Worm (Caenorhabditis elegans): ENCODE data around the gene srz-1.

Gene srz-1

DNA sequence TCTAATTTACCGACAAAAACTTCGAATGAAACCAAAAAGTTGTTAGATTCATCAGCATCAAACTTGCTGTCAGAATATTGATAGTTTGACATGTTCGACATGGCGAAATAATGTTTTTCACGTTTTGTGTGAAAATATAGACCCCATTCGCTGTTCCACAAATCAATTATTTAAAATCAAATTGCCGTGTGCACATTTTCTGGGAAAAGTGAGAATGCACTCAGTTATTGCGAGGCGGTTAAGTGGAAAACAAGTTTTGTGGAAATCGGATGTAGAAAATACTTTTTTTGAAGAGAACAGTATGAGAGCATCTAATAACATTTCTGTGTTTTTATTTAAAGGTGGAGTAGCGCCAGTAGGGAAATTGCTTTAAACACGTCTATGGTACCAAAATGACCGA lies 18.1 kb downstream of the srz-1 start, which contains the start of gene srw-42:
srw-42 (minus strand) TSS at position 101 of the 400 bp plus-strand sequence.
- TF ChIP-seq nhr-2 (tag; optimal IDR thresholded peaks at IDR 0.05) (no peak), flh-1 (GFP tag; optimal IDR thresholded peaks at IDR 0.05) (no peak), unc-120 (tag; optimal IDR thresholded peaks at IDR 0.05; ENCODE audit: poor library complexity, severe bottlenecking) (no peak), cnd-1 (tag; optimal IDR thresholded peaks at IDR 0.05) (no peak), mls-2 (tag; optimal IDR thresholded peaks at IDR 0.05) (no peak), lsy-2 (tag; optimal IDR thresholded peaks at IDR 0.05) (no peak), zip-8 (tag; optimal IDR thresholded peaks at IDR 0.05) (no peak), ceh-43 (GFP tag; optimal IDR thresholded peaks at IDR 0.05) (no peak), ceh-39 (tag; optimal IDR thresholded peaks at IDR 0.05) (no peak), ham-2 (GFP tag; optimal IDR thresholded peaks at IDR 0.05) (no peak), drap-1 (GFP tag; optimal IDR thresholded peaks at IDR 0.05) (no peak)

DNA sequence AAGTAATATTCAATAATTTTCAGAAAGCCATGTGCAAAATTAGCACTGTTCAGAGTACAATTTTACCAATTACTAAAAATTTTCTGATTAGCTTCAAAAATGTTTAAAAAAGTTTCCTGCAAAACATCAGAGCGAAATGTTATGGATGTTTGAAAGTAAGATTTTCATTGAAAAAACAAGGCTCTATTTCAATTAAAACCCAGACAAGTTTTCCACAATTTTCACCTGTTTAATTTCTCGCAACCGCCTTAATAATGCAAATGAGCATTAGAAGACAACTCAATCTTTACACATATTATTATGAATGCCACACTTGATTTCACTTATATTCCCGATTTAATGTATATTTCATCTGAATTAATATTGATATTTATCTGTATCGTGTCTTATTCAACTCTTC lies 18.9 kb downstream of the srz-1 start, which contains the start of gene srz-101:
srz-101 (plus strand) TSS at position 301 of the 400 bp plus-strand sequence.
- TF ChIP-seq ceh-83 (GFP tag; optimal IDR thresholded peaks at IDR 0.05) (no peak), elt-3 (tag; optimal IDR thresholded peaks at IDR 0.05) (no peak), sptf-1 (tag; optimal IDR thresholded peaks at IDR 0.05) (no peak), nhr-28 (tag; optimal IDR thresholded peaks at IDR 0.05) (no peak), nhr-237 (tag; optimal IDR thresholded peaks at IDR 0.05) (no peak), unc-120 (tag; optimal IDR thresholded peaks at IDR 0.05; ENCODE audit: poor library complexity, severe bottlenecking) (no peak), ceh-39 (tag; optimal IDR thresholded peaks at IDR 0.05) (no peak), nhr-12 (tag; optimal IDR thresholded peaks at IDR 0.05) (no peak)

DNA sequence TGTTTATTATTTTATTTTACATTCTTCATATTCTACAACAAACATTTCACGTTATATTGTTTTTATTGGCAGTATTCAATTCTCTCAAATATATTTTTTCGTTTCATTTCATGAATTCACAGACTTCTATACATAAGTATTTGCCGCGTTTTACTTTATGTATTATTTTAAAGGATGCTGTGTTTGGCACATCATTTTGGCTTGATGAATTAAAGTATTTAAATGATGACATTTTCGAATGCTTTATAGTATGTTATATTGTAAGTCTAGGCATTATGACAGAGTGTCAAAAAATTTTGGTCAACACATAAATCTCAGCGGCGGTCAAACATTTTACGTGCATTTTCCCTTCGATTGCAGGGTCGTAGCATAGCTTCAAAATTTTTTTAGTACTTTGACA lies 19.8 kb downstream of the srz-1 start:
- TF ChIP-seq sptf-1 (tag; optimal IDR thresholded peaks at IDR 0.05), result no peak
- TF ChIP-seq unc-120 (tag; optimal IDR thresholded peaks at IDR 0.05; ENCODE audit: poor library complexity, severe bottlenecking), result no peak
- no peak for TF ChIP-seq pha-4 (tag; optimal IDR thresholded peaks at IDR 0.05)
- no peak for TF ChIP-seq nhr-76 (tag; optimal IDR thresholded peaks at IDR 0.05)
- no peak for TF ChIP-seq blmp-1 (tag; optimal IDR thresholded peaks at IDR 0.05)
- no peak for TF ChIP-seq nhr-28 (tag; optimal IDR thresholded peaks at IDR 0.05)
- TF ChIP-seq unc-39 (tag; optimal IDR thresholded peaks at IDR 0.05), result no peak
- TF ChIP-seq drap-1 (GFP tag; optimal IDR thresholded peaks at IDR 0.05), result no peak
- TF ChIP-seq hlh-1 (tag; optimal IDR thresholded peaks at IDR 0.05), result no peak
- no peak for TF ChIP-seq elt-3 (tag; optimal IDR thresholded peaks at IDR 0.05)
- TF ChIP-seq cnd-1 (tag; optimal IDR thresholded peaks at IDR 0.05), result no peak
- no peak for TF ChIP-seq ztf-11 (tag; optimal IDR thresholded peaks at IDR 0.05)
- no peak for TF ChIP-seq lin-13 (tag; optimal IDR thresholded peaks at IDR 0.05)
- no peak for TF ChIP-seq ces-1 (GFP tag; optimal IDR thresholded peaks at IDR 0.05)
- TF ChIP-seq nhr-237 (tag; optimal IDR thresholded peaks at IDR 0.05), result no peak
- no peak for TF ChIP-seq unc-62 (GFP tag; optimal IDR thresholded peaks at IDR 0.05)
- no peak for TF ChIP-seq tbx-8 (GFP tag; optimal IDR thresholded peaks at IDR 0.05)
- no peak for TF ChIP-seq elt-1 (tag; optimal IDR thresholded peaks at IDR 0.05; ENCODE audit: borderline replicate concordance, insufficient read depth)
- no peak for TF ChIP-seq ceh-43 (GFP tag; optimal IDR thresholded peaks at IDR 0.05)

DNA sequence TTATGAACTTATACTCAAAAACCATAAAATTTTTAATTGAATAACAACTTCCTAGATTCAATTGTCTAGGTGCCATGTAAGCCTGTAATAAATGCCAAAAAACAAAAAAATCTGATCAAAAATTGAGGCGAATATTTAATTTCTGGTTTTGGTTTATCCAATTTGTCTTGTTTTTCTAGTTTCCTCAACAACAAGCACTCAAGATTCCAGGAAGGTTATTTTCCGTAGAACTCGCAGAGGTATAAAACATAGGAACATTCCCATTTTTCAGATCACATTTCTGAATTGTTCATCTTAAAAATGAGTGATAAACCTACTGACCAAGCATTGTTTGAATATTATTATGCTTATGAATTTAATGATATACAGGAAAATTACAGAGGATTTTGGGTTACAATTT lies 21.5 kb downstream of the srz-1 start, which contains the start of gene srw-41:
srw-41 (plus strand) TSS at position 301 of the 400 bp plus-strand sequence.
- TF ChIP-seq ceh-43 (GFP tag; optimal IDR thresholded peaks at IDR 0.05) (no peak), snpc-4 (tag; optimal IDR thresholded peaks at IDR 0.05) (no peak), bed-3 (GFP tag; optimal IDR thresholded peaks at IDR 0.05) (no peak), unc-62 (GFP tag; optimal IDR thresholded peaks at IDR 0.05) (no peak), tbx-8 (GFP tag; optimal IDR thresholded peaks at IDR 0.05) (no peak), mab-5 (tag; optimal IDR thresholded peaks at IDR 0.05) (no peak), nhr-237 (tag; optimal IDR thresholded peaks at IDR 0.05) (no peak), nhr-2 (tag; optimal IDR thresholded peaks at IDR 0.05) (no peak), unc-39 (tag; optimal IDR thresholded peaks at IDR 0.05) (no peak), lin-32 (GFP tag; optimal IDR thresholded peaks at IDR 0.05) (no peak), unc-120 (tag; optimal IDR thresholded peaks at IDR 0.05; ENCODE audit: poor library complexity, severe bottlenecking) (no peak), sptf-1 (tag; optimal IDR thresholded peaks at IDR 0.05) (no peak), zip-8 (tag; optimal IDR thresholded peaks at IDR 0.05) (no peak)

DNA sequence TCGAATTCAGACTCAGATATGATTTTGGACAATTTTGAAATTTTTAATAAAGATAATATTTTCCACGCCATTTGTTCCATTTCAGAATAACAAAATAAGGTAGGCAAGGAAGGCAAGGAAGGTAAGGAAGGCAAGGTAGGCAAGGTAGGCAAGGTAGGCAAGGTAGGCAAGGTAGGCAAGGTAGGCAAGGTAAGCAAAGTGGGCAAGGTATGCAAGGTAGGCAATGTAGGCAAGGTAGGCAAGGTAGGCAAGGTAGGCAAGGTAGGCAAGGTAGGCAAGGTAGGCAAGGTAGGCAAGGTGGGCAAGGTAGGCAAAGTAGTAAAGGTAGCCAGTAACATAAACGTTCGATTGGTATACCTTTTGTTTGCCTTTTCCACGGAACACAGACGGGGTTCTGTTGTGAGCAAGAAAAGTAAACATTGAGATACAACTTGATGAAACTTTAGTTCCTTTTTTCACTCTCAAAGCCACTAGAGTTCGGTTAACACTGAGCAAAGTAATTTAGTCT lies 24.2 kb downstream of the srz-1 start, which contains the start of gene Y70C5C.1:
Y70C5C.1 (plus strand) TSS at position 458 of the 508 bp plus-strand sequence.
- peak; percentile 80 for TF ChIP-seq mls-2 (tag; optimal IDR thresholded peaks at IDR 0.05)
- peak; percentile 79 for TF ChIP-seq sptf-1 (tag; optimal IDR thresholded peaks at IDR 0.05)
- no peak for TF ChIP-seq ces-1 (GFP tag; optimal IDR thresholded peaks at IDR 0.05)
- peak; percentile 1 for TF ChIP-seq sem-2 (GFP tag; optimal IDR thresholded peaks at IDR 0.05)
- TF ChIP-seq blmp-1 (tag; optimal IDR thresholded peaks at IDR 0.05), result no peak
- no peak for TF ChIP-seq unc-120 (tag; optimal IDR thresholded peaks at IDR 0.05; ENCODE audit: poor library complexity, severe bottlenecking)
- no peak for TF ChIP-seq unc-39 (tag; optimal IDR thresholded peaks at IDR 0.05)
- no peak for TF ChIP-seq ceh-39 (tag; optimal IDR thresholded peaks at IDR 0.05)
- peak; percentile 32 for TF ChIP-seq M03D4.4 (tag; optimal IDR thresholded peaks at IDR 0.05)
- no peak for TF ChIP-seq zip-8 (tag; optimal IDR thresholded peaks at IDR 0.05)
- peak; percentile 14 for TF ChIP-seq ceh-83 (GFP tag; optimal IDR thresholded peaks at IDR 0.05)
- peak; percentile 10 for TF ChIP-seq ceh-43 (GFP tag; optimal IDR thresholded peaks at IDR 0.05)
- TF ChIP-seq lsy-2 (tag; optimal IDR thresholded peaks at IDR 0.05), result no peak
- no peak for TF ChIP-seq ztf-11 (tag; optimal IDR thresholded peaks at IDR 0.05)
- peak; percentile 12 for TF ChIP-seq flh-1 (GFP tag; optimal IDR thresholded peaks at IDR 0.05)
- peak; percentile 51 for TF ChIP-seq drap-1 (GFP tag; optimal IDR thresholded peaks at IDR 0.05)
- TF ChIP-seq mab-5 (tag; optimal IDR thresholded peaks at IDR 0.05), result no peak
- TF ChIP-seq lin-32 (GFP tag; optimal IDR thresholded peaks at IDR 0.05), result peak; percentile 16
- TF ChIP-seq bed-3 (GFP tag; optimal IDR thresholded peaks at IDR 0.05), result peak; percentile 49
- no peak for TF ChIP-seq hlh-1 (tag; optimal IDR thresholded peaks at IDR 0.05)
- peak; percentile 32 for TF ChIP-seq cnd-1 (tag; optimal IDR thresholded peaks at IDR 0.05)
- no peak for TF ChIP-seq nhr-28 (tag; optimal IDR thresholded peaks at IDR 0.05)
